Worm (Caenorhabditis elegans): Measurements from ENCODE around the gene rnp-3.

- TF ChIP-seq med-1 (GFP tag; optimal IDR thresholded peaks at IDR 0.05; ENCODE audit: insufficient read depth) (no peak), T22C8.4 (GFP tag; IDR thresholded peaks at IDR 0.05) (peak; percentile 54), flt-1 (GFP tag; IDR thresholded peaks at IDR 0.05) (no peak)
Measured at ce11 chrIV:4172242-4172641, 1.6 kb upstream of the rnp-3 start.

Measured in whole organism, midembryonic.